Fruit fly (Drosophila melanogaster) whole organism, embryonic: Measurements from ENCODE around the gene CG2816.

Source experiments
- Asciz ChIP-seq: fragments of 200-800 bp; sonication (Bioruptor generic); optimal IDR thresholded peaks from 2 replicates; lab custom pipeline; 2017; ENCODE audit warnings: missing biosample characterization, mild to moderate bottlenecking, missing genetic modification characterization, missing genetic modification reagents
- CG3847 ChIP-seq: fragments of 200-800 bp; sonication (Bioruptor generic); IDR thresholded peaks from 2 replicates; pipeline ENCODE4 v1.3.6; 2022; ENCODE audit warnings: missing biosample characterization, missing genetic modification characterization
- CG4854 ChIP-seq: fragments of 200-800 bp; sonication (Bioruptor generic); optimal IDR thresholded peaks from 2 replicates; lab custom pipeline; 2016; ENCODE audit warnings: missing biosample characterization, missing genetic modification characterization, inconsistent platforms
- Dll ChIP-seq: fragments of 200-800 bp; sonication (Bioruptor generic); IDR thresholded peaks from 4 replicates; pipeline ENCODE4 v1.3.6; 2022; ENCODE audit warnings: missing biosample characterization, missing genetic modification characterization; ENCODE audit not compliant: partially characterized antibody
- Oaz ChIP-seq: fragments of 200-800 bp; sonication (Bioruptor generic); IDR thresholded peaks from 2 replicates; pipeline ENCODE4 v1.3.6; 2022; ENCODE audit warnings: missing biosample characterization, missing genetic modification characterization
- Rfx ChIP-seq: fragments of 200-800 bp; sonication (Bioruptor generic); IDR thresholded peaks from 2 replicates; pipeline ENCODE4 v1.3.6; 2022; ENCODE audit warnings: missing biosample characterization, missing genetic modification characterization

DNA sequence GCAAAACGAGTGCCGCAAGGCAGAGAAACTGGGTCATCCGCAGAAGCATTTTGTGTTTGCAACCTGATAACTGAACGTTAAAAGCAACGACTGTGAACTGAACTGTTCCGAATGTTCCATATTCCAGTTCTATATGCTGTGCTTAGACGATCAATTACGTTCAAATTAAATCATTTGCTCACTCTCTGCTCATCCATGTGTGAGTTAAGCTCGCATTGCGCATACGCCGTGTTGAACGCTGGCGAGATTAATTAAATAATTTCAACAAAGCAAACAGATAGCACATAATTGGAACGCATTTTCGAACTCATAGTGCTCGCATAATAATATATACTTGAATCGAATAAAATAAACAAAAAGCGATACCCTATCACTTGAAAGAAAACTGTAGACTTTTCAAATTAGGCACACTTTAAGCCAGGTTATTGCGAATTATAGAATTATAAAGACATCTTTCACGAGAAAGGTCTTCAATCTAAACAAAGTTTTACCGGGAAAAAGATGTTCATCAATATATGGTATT lies 4.4 kb upstream of the CG2816 start, which contains the start of the genes CG10031 and CG42464:
- no peak for TF ChIP-seq CG4854
- TF ChIP-seq CG3847 (GFP tag; lab: Robert Waterston, UW), result no peak
- no peak for TF ChIP-seq Asciz (GFP tag; lab: Kevin White, UChicago)
- no peak for TF ChIP-seq Oaz (GFP tag; lab: Robert Waterston, UW)
- no peak for TF ChIP-seq Dll
- no peak for TF ChIP-seq Rfx (GFP tag; lab: Robert Waterston, UW)
